Worm (Caenorhabditis elegans) whole organism, L4 larva: ENCODE measurements around the gene srh-147.

Experiments
- F26F4.8 ChIP-seq: fragments of 200-800 bp; sonication (Bioruptor generic); conservative IDR thresholded peaks from 2 replicates; pipeline ENCODE4 v1.3.6; 2022; ENCODE audit warnings: missing genetic modification characterization, missing compliant biosample characterization
- F44E2.7 ChIP-seq: fragments of 200-800 bp; sonication (Bioruptor generic); IDR thresholded peaks from 2 replicates; pipeline ENCODE4 v2.1.2; 2022; ENCODE audit warnings: missing genetic modification characterization, missing compliant biosample characterization
- Y105C5A.15 ChIP-seq: fragments of 200-800 bp; sonication (Bioruptor generic); IDR thresholded peaks from 2 replicates; pipeline ENCODE4 v1.3.6; 2022; ENCODE audit warnings: missing genetic modification characterization, missing compliant biosample characterization
- Y5F2A.4 ChIP-seq: fragments of 200-800 bp; sonication (Bioruptor generic); optimal IDR thresholded peaks from 2 replicates; lab custom pipeline; 2018; ENCODE audit warnings: mild to moderate bottlenecking, missing genetic modification characterization, missing compliant biosample characterization
- aha-1 ChIP-seq: fragments of 150-350 bp; peaks from one replicate; lab custom pipeline; 2014; ENCODE audit warnings: missing biosample characterization, missing genetic modification characterization
- aly-2 ChIP-seq: sonication (generic microtip); optimal IDR thresholded peaks from 2 replicates; lab custom pipeline; 2018; ENCODE audit warnings: missing biosample characterization, missing genetic modification characterization
- ama-1 ChIP-seq: fragments of 150-350 bp; optimal IDR thresholded peaks from 2 replicates; lab custom pipeline; 2014; ENCODE audit warnings: inconsistent platforms, mixed read lengths
- arid-1 ChIP-seq: fragments of 200-800 bp; sonication (Bioruptor generic); conservative IDR thresholded peaks from 2 replicates; pipeline ENCODE4 v1.3.6; 2022; ENCODE audit warnings: missing genetic modification reagents, missing genetic modification characterization, missing compliant biosample characterization
- ceh-20 ChIP-seq: fragments of 200-800 bp; sonication (Bioruptor generic); IDR thresholded peaks from 2 replicates; pipeline ENCODE4 v1.3.6; 2022; ENCODE audit warnings: missing genetic modification reagents, missing genetic modification characterization, missing compliant biosample characterization
- ceh-44 ChIP-seq: fragments of 200-800 bp; sonication (Bioruptor generic); IDR thresholded peaks from 2 replicates; pipeline ENCODE4 v1.3.6; 2022; ENCODE audit warnings: missing genetic modification reagents, missing genetic modification characterization, missing compliant biosample characterization
- ces-1 ChIP-seq: fragments of 150-350 bp; sonication (generic microtip); optimal IDR thresholded peaks from 4 replicates; lab custom pipeline; 2014; ENCODE audit warnings: missing biosample characterization, missing genetic modification reagents, missing genetic modification characterization
- dmd-6 ChIP-seq: fragments of 200-800 bp; sonication (Bioruptor generic); IDR thresholded peaks from 2 replicates; pipeline ENCODE4 v1.3.6; 2022; ENCODE audit warnings: missing genetic modification reagents, missing genetic modification characterization, missing compliant biosample characterization
- egl-27 ChIP-seq: sonication (generic microtip); optimal IDR thresholded peaks from 3 replicates; lab custom pipeline; 2017; ENCODE audit warnings: missing biosample characterization, missing genetic modification reagents, missing genetic modification characterization
- fkh-10 ChIP-seq: fragments of 150-350 bp; optimal IDR thresholded peaks from 2 replicates; lab custom pipeline; 2014; ENCODE audit warnings: missing biosample characterization, missing genetic modification reagents, missing genetic modification characterization
- fos-1 ChIP-seq: fragments of 150-350 bp; optimal IDR thresholded peaks from 2 replicates; lab custom pipeline; 2014; ENCODE audit warnings: missing biosample characterization, missing genetic modification characterization
- gei-8 ChIP-seq: fragments of 200-800 bp; sonication (Bioruptor generic); optimal IDR thresholded peaks from 2 replicates; lab custom pipeline; 2018; ENCODE audit warnings: mild to moderate bottlenecking, missing genetic modification characterization, missing compliant biosample characterization
- hlh-30 ChIP-seq: sonication (generic microtip); optimal IDR thresholded peaks from 2 replicates; lab custom pipeline; 2017; ENCODE audit warnings: antibody characterized with exemption, mild to moderate bottlenecking, missing genetic modification characterization, missing compliant biosample characterization; ENCODE audit not compliant: insufficient read depth
- hmg-1.1 ChIP-seq: fragments of 200-800 bp; sonication (Bioruptor generic); IDR thresholded peaks from 2 replicates; pipeline ENCODE4 v1.3.6; 2022; ENCODE audit warnings: missing genetic modification reagents, missing genetic modification characterization, missing compliant biosample characterization
- jun-1 ChIP-seq: fragments of 150-350 bp; optimal IDR thresholded peaks from 2 replicates; lab custom pipeline; 2014; ENCODE audit warnings: missing biosample characterization, missing genetic modification reagents, missing genetic modification characterization
- lim-7 ChIP-seq: fragments of 200-800 bp; sonication (Bioruptor generic); IDR thresholded peaks from 2 replicates; pipeline ENCODE4 v1.3.6; 2022; ENCODE audit warnings: missing genetic modification characterization, missing compliant biosample characterization
- lin-15B ChIP-seq: fragments of 150-350 bp; sonication (generic microtip); optimal IDR thresholded peaks from 3 replicates; lab custom pipeline; 2014; ENCODE audit warnings: missing biosample characterization, missing genetic modification characterization
- lin-29 ChIP-seq: fragments of 200-800 bp; sonication (Bioruptor generic); IDR thresholded peaks from 2 replicates; pipeline ENCODE4 v1.3.6; 2022; ENCODE audit warnings: missing genetic modification reagents, missing genetic modification characterization, missing compliant biosample characterization
- madf-5 ChIP-seq, 2 experiments: fragments of 200-800 bp; sonication (Bioruptor generic); IDR thresholded peaks; 2 replicates each; pipeline ENCODE4 v1.3.6; 2022; ENCODE audit warnings: missing compliant biosample characterization in 2 of 2, missing genetic modification characterization in 2 of 2
- mdt-29 ChIP-seq: fragments of 200-800 bp; sonication (Bioruptor generic); IDR thresholded peaks from 2 replicates; pipeline ENCODE4 v1.3.6; 2022; ENCODE audit warnings: missing genetic modification reagents, missing genetic modification characterization, missing compliant biosample characterization
- mxl-3 ChIP-seq: fragments of 200-800 bp; sonication (Bioruptor generic); optimal IDR thresholded peaks from 2 replicates; lab custom pipeline; 2018; ENCODE audit warnings: mild to moderate bottlenecking, missing genetic modification characterization, missing compliant biosample characterization
- nhr-237 ChIP-seq: sonication (generic microtip); optimal IDR thresholded peaks from 2 replicates; lab custom pipeline; 2017; ENCODE audit warnings: missing biosample characterization, missing genetic modification characterization
- nhr-48 ChIP-seq: sonication (generic microtip); optimal IDR thresholded peaks from 2 replicates; lab custom pipeline; 2016; ENCODE audit warnings: mild to moderate bottlenecking, missing genetic modification characterization, missing compliant biosample characterization
- nhr-6 ChIP-seq: fragments of 150-350 bp; optimal IDR thresholded peaks from 2 replicates; lab custom pipeline; 2014; ENCODE audit warnings: missing biosample characterization, missing genetic modification characterization
- pqm-1 ChIP-seq: sonication (generic microtip); optimal IDR thresholded peaks from 2 replicates; lab custom pipeline; 2017; ENCODE audit warnings: missing biosample characterization, missing genetic modification characterization
- rbr-2 ChIP-seq: sonication (generic microtip); optimal IDR thresholded peaks from 2 replicates; lab custom pipeline; 2016; ENCODE audit warnings: missing genotype, missing genetic modification characterization, missing compliant biosample characterization
- saeg-2 ChIP-seq: fragments of 200-800 bp; sonication (Bioruptor generic); IDR thresholded peaks from 2 replicates; pipeline ENCODE4 v1.3.6; 2022; ENCODE audit warnings: missing genetic modification reagents, missing genetic modification characterization, missing compliant biosample characterization
- sdz-12 ChIP-seq: fragments of 200-800 bp; sonication (Bioruptor generic); optimal IDR thresholded peaks from 2 replicates; lab custom pipeline; 2018; ENCODE audit warnings: mild to moderate bottlenecking, missing genetic modification characterization, missing compliant biosample characterization
- set-16 ChIP-seq: fragments of 200-800 bp; sonication (Bioruptor generic); IDR thresholded peaks from 2 replicates; pipeline ENCODE4 v1.3.6; 2022; ENCODE audit warnings: missing genetic modification reagents, missing genetic modification characterization, missing compliant biosample characterization
- unc-62 ChIP-seq, 3 experiments: fragments of 150-350 bp in 1 of 3; sonication (generic microtip); optimal IDR thresholded peaks in 2 of 3; peaks in 1 of 3; 1 replicate in 1 of 3; 2 replicates in 2 of 3; lab custom pipeline; 2014 to 2017; ENCODE audit warnings: missing biosample characterization in 3 of 3, missing genetic modification characterization in 3 of 3, missing genetic modification reagents in 3 of 3, missing genotype in 1 of 3
- vab-7 ChIP-seq: fragments of 200-800 bp; sonication (Bioruptor generic); IDR thresholded peaks from 2 replicates; pipeline ENCODE4 v1.3.6; 2022; ENCODE audit warnings: missing genetic modification reagents, missing genetic modification characterization, missing compliant biosample characterization
- zfp-2 ChIP-seq: sonication (generic microtip); optimal IDR thresholded peaks from 2 replicates; lab custom pipeline; 2016; ENCODE audit warnings: mild to moderate bottlenecking, missing genetic modification characterization, missing compliant biosample characterization

srh-147 gene

ce11 chrV:15865839-15866238, 15.7 kb upstream of the srh-147 start, which contains the start of gene srh-293:
Gene srh-293, plus strand, starts transcription at chrV:15866139.
- TF ChIP-seq jun-1 (tag; lab: Kevin White, UChicago) (no peak), unc-62 (GFP tag; optimal IDR thresholded peaks at IDR 0.05 in 1 of 2; lab: Kevin White, UChicago) (no peak), unc-62 (tag; optimal IDR thresholded peaks at IDR 0.05; lab: Kevin White, UChicago) (no peak), Y105C5A.15 (no peak), ceh-20 (GFP tag; lab: Robert Waterston, UW) (no peak), nhr-237 (tag; lab: Kevin White, UChicago) (no peak), ces-1 (no peak), aly-2 (no peak), Y5F2A.4 (GFP tag; lab: Kevin White, UChicago) (no peak), set-16 (GFP tag; lab: Robert Waterston, UW) (no peak), fos-1 (tag; lab: Kevin White, UChicago) (no peak), lin-29 (no peak), hmg-1.1 (GFP tag; lab: Robert Waterston, UW) (no peak), ama-1 (lab: Kevin White, UChicago) (no peak), nhr-48 (tag; lab: Kevin White, UChicago) (no peak), gei-8 (GFP tag; lab: Kevin White, UChicago) (no peak), hlh-30 (no peak), zfp-2 (tag; lab: Kevin White, UChicago) (no peak), egl-27 (no peak), F26F4.8 (GFP tag; lab: Robert Waterston, UW) (no peak)

ce11 chrV:15863042-15863441, 12.9 kb upstream of the srh-147 start, which contains the start of gene srh-299:
Gene srh-299, plus strand, starts transcription at chrV:15863342.
- TF ChIP-seq lin-15B (tag; lab: Kevin White, UChicago) = no peak
- TF ChIP-seq aha-1 (tag; lab: Kevin White, UChicago) = peak; percentile 46

ce11 chrV:15862599-15862998, 12.5 kb upstream of the srh-147 start, which contains the start of gene srz-12:
Gene srz-12, minus strand, starts transcription at chrV:15862699.
- no peak for TF ChIP-seq pqm-1
- TF ChIP-seq unc-62 (GFP tag; optimal IDR thresholded peaks at IDR 0.05 in 1 of 2; lab: Kevin White, UChicago) = no peak
- TF ChIP-seq unc-62 (tag; optimal IDR thresholded peaks at IDR 0.05; lab: Kevin White, UChicago) = no peak
- no peak for TF ChIP-seq rbr-2 (tag; lab: Kevin White, UChicago)

- no peak for TF ChIP-seq F44E2.7 (GFP tag; lab: Robert Waterston, UW)
- no peak for TF ChIP-seq vab-7 (GFP tag; lab: Robert Waterston, UW)
- no peak for TF ChIP-seq mdt-29
- no peak for TF ChIP-seq mxl-3 (GFP tag; lab: Kevin White, UChicago)
- no peak for TF ChIP-seq saeg-2 (GFP tag; lab: Robert Waterston, UW)
- TF ChIP-seq dmd-6 = no peak
- TF ChIP-seq unc-62 (GFP tag; optimal IDR thresholded peaks at IDR 0.05 in 1 of 2; lab: Kevin White, UChicago) = no peak
- no peak for TF ChIP-seq unc-62 (tag; optimal IDR thresholded peaks at IDR 0.05; lab: Kevin White, UChicago)
- TF ChIP-seq madf-5 (GFP tag; IDR thresholded peaks at IDR 0.05; lab: Robert Waterston, UW) = no peak
- TF ChIP-seq nhr-6 = no peak
- TF ChIP-seq fkh-10 (GFP tag; lab: Kevin White, UChicago) = no peak
- no peak for TF ChIP-seq arid-1 (GFP tag; lab: Robert Waterston, UW)
- no peak for TF ChIP-seq lim-7 (GFP tag; lab: Robert Waterston, UW)
- TF ChIP-seq zfp-2 (tag; lab: Kevin White, UChicago) = no peak
- no peak for TF ChIP-seq ceh-44
- TF ChIP-seq sdz-12 (GFP tag; lab: Kevin White, UChicago) = no peak
- no peak for TF ChIP-seq pqm-1
- TF ChIP-seq, all 104 proteins: peak for 0
These were observed 8.2 kb upstream of the srh-147 start, which contains the start of gene srh-148 for ce11 chrV:15858292-15858691. Gene srh-148, minus strand, starts transcription at chrV:15858392.
